Worm (Caenorhabditis elegans): ENCODE results near the gene Y51A2D.8.

Gene Y51A2D.8

ce11 chrV:18553750-18554149 lies at the start of gene Y51A2D.8:
Gene Y51A2D.8, minus strand, starts transcription at chrV:18553850.
- TF ChIP-seq dmd-8 (GFP tag; IDR thresholded peaks at IDR 0.05) (no peak), nhr-76 (tag; optimal IDR thresholded peaks at IDR 0.05) (no peak), ceh-20 (GFP tag; IDR thresholded peaks at IDR 0.05) (no peak), nhr-11 (tag; optimal IDR thresholded peaks at IDR 0.05) (no peak), zfp-2 (tag; optimal IDR thresholded peaks at IDR 0.05) (no peak), F37D6.2 (tag; optimal IDR thresholded peaks at IDR 0.05) (no peak), vab-7 (GFP tag; IDR thresholded peaks at IDR 0.05) (no peak), daf-16 (GFP tag; optimal IDR thresholded peaks at IDR 0.05) (no peak), daf-16 (tag; optimal IDR thresholded peaks at IDR 0.05) (no peak), daf-19 (GFP tag; conservative IDR thresholded peaks at IDR 0.05) (no peak), F44E2.7 (GFP tag; IDR thresholded peaks at IDR 0.05) (no peak), ceh-62 (tag; optimal IDR thresholded peaks at IDR 0.05) (no peak), hlh-11 (tag; optimal IDR thresholded peaks at IDR 0.05) (no peak), snpc-1.2 (GFP tag; IDR thresholded peaks at IDR 0.05) (no peak), saeg-2 (GFP tag; IDR thresholded peaks at IDR 0.05) (no peak), ceh-32 (tag; optimal IDR thresholded peaks at IDR 0.05; ENCODE audit: poor library complexity) (no peak), lin-38 (GFP tag; IDR thresholded peaks at IDR 0.05) (no peak), ztf-7 (tag; optimal IDR thresholded peaks at IDR 0.05) (no peak), hif-1 (tag; optimal IDR thresholded peaks at IDR 0.05) (no peak), php-3 (GFP tag; IDR thresholded peaks at IDR 0.05) (no peak)

ce11 chrV:18597779-18598178 lies 44.1 kb upstream of the Y51A2D.8 start:
- TF ChIP-seq Y75B8A.6 (GFP tag; IDR thresholded peaks at IDR 0.05) (no peak), set-16 (GFP tag; IDR thresholded peaks at IDR 0.05) (no peak), aha-1 (tag) (no peak), Y48G9A.11 (GFP tag; IDR thresholded peaks at IDR 0.05) (no peak), F37D6.2 (tag; optimal IDR thresholded peaks at IDR 0.05) (no peak), dmd-9 (GFP tag; IDR thresholded peaks at IDR 0.05) (no peak), mep-1 (tag; optimal IDR thresholded peaks at IDR 0.05) (no peak), snpc-4 (tag; optimal IDR thresholded peaks at IDR 0.05) (no peak), dmd-6 (GFP tag; IDR thresholded peaks at IDR 0.05) (no peak), snpc-1.2 (GFP tag; IDR thresholded peaks at IDR 0.05) (no peak), ceh-28 (tag; optimal IDR thresholded peaks at IDR 0.05) (no peak), D1046.2 (GFP tag; IDR thresholded peaks at IDR 0.05) (no peak), ZK337.2 (GFP tag; IDR thresholded peaks at IDR 0.05) (no peak), lin-13 (GFP tag; optimal IDR thresholded peaks at IDR 0.05) (no peak), lin-39 (tag; optimal IDR thresholded peaks at IDR 0.05) (no peak), ctbp-1 (GFP tag; IDR thresholded peaks at IDR 0.05) (no peak)

DNA sequence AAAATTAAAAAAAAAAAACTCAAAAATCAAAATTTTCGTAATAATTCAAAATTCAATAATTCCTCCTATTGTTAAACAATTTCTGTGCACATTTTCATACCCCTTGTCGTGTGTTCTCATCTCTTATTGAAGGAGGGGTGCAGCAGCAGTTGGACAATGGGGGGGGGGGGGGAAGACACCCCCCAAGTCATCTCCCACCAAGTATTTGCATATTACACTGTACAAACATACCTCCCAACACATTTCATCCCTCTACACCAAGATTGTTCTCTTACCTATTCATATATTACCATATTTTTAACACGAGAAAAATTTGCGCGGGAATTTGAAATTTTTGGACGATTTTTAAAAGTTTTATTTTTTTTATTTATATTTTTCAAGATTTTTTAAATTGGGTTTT lies 42.6 kb upstream of the Y51A2D.8 start:
- TF ChIP-seq attf-4 (tag; optimal IDR thresholded peaks at IDR 0.05) = no peak
- no peak for TF ChIP-seq duxl-1 (tag; optimal IDR thresholded peaks at IDR 0.05; ENCODE audit: poor library complexity)
- TF ChIP-seq spr-1 (tag; optimal IDR thresholded peaks at IDR 0.05) = no peak
- TF ChIP-seq nhr-102 (tag; optimal IDR thresholded peaks at IDR 0.05) = no peak
- no peak for TF ChIP-seq ztf-11 (tag; optimal IDR thresholded peaks at IDR 0.05)
- TF ChIP-seq ceh-20 (GFP tag; IDR thresholded peaks at IDR 0.05) = no peak
- TF ChIP-seq ZK546.5 (tag; optimal IDR thresholded peaks at IDR 0.05) = no peak
- TF ChIP-seq Y48G9A.11 (GFP tag; IDR thresholded peaks at IDR 0.05) = no peak
- no peak for TF ChIP-seq madf-5 (GFP tag; IDR thresholded peaks at IDR 0.05)
- TF ChIP-seq D1046.2 (GFP tag; IDR thresholded peaks at IDR 0.05) = no peak
- no peak for TF ChIP-seq unc-39 (tag; optimal IDR thresholded peaks at IDR 0.05)
- TF ChIP-seq mep-1 (tag; optimal IDR thresholded peaks at IDR 0.05) = no peak
- no peak for TF ChIP-seq lin-29 (GFP tag; IDR thresholded peaks at IDR 0.05)
- TF ChIP-seq skn-1 (tag; optimal IDR thresholded peaks at IDR 0.05) = no peak
- TF ChIP-seq fkh-10 (GFP tag; optimal IDR thresholded peaks at IDR 0.05) = no peak
- TF ChIP-seq php-3 (GFP tag; IDR thresholded peaks at IDR 0.05) = no peak
- TF ChIP-seq mdl-1 (tag; optimal IDR thresholded peaks at IDR 0.05) = no peak
